Worm (Caenorhabditis elegans) whole organism, midembryonic: ENCODE results near the gene fbxc-26.
A peak's percentile ranks its signal among the peaks of the same experiment; 100 is the strongest.

ENCODE experiments used
- T22C8.4 ChIP-seq: fragments of 200-800 bp; sonication (Bioruptor generic); IDR thresholded peaks from 2 replicates; pipeline ENCODE4 v1.3.6; 2022; ENCODE audit warnings: missing genetic modification characterization, missing compliant biosample characterization
- cog-1 ChIP-seq: sonication (generic microtip); optimal IDR thresholded peaks from 2 replicates; lab custom pipeline; 2016; ENCODE audit warnings: missing genetic modification characterization, missing compliant biosample characterization
- flt-1 ChIP-seq: fragments of 200-800 bp; sonication (Bioruptor generic); IDR thresholded peaks from 2 replicates; pipeline ENCODE4 v1.3.6; 2022; ENCODE audit warnings: missing genetic modification characterization, missing compliant biosample characterization
- klf-2 ChIP-seq: fragments of 200-800 bp; sonication (Bioruptor generic); conservative IDR thresholded peaks from 2 replicates; pipeline ENCODE4 v1.3.6; 2022; ENCODE audit warnings: missing genetic modification reagents, missing genetic modification characterization, missing compliant biosample characterization
- med-1 ChIP-seq: sonication (generic microtip); optimal IDR thresholded peaks from 2 replicates; lab custom pipeline; 2017; ENCODE audit warnings: missing genetic modification characterization, mild to moderate bottlenecking, missing compliant biosample characterization, antibody characterized with exemption, missing genetic modification reagents; ENCODE audit not compliant: insufficient read depth
- ref-1 ChIP-seq: fragments of 200-800 bp; sonication (Bioruptor generic); conservative IDR thresholded peaks from 2 replicates; pipeline ENCODE4 v1.3.6; 2022; ENCODE audit warnings: missing genetic modification reagents, missing genetic modification characterization, missing compliant biosample characterization
- tab-1 ChIP-seq: fragments of 200-800 bp; sonication (Bioruptor generic); IDR thresholded peaks from 2 replicates; pipeline ENCODE4 v1.3.6; 2022; ENCODE audit warnings: missing genetic modification characterization, missing compliant biosample characterization
- ztf-23 ChIP-seq: fragments of 200-800 bp; sonication (Bioruptor generic); IDR thresholded peaks from 2 replicates; pipeline ENCODE4 v1.3.6; 2022; ENCODE audit warnings: missing genetic modification reagents, missing genetic modification characterization, missing compliant biosample characterization
- ztf-29 ChIP-seq: fragments of 200-800 bp; sonication (Bioruptor generic); IDR thresholded peaks from 2 replicates; pipeline ENCODE4 v1.3.6; 2022; ENCODE audit warnings: missing genetic modification reagents, missing genetic modification characterization, missing compliant biosample characterization

Gene fbxc-26

DNA sequence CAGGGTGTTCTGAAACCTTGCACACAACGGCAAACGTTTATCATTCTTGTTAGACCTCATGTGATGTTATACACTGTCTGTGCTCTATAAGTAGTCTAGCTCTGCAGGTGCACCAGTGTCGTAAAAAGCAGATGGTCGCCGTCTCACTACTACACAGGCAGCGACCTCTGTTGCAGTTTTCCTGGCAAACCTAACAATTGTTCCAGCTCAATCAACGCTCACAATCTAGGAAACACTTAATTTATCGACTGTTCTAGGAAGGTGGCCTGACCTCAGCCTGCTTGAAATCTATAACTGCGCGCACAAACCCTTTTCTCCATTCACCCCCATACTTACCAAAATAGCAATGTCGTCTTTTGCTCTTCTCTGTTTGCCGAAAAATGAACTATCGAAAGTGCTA is 29.9 kb upstream of the fbxc-26 start, which contains the start of gene fbxb-11:
Gene fbxb-11, plus strand, starts transcription at position 301 of the 400 bp plus-strand sequence.
- no peak for TF ChIP-seq flt-1 (GFP tag; lab: Robert Waterston, UW)
- no peak for TF ChIP-seq ztf-23 (GFP tag; lab: Robert Waterston, UW)
- no peak for TF ChIP-seq med-1 (GFP tag; lab: Kevin White, UChicago)
- no peak for TF ChIP-seq klf-2 (GFP tag; lab: Robert Waterston, UW)
- no peak for TF ChIP-seq ref-1 (GFP tag; lab: Robert Waterston, UW)
- no peak for TF ChIP-seq cog-1 (tag; lab: Kevin White, UChicago)
- TF ChIP-seq T22C8.4 (GFP tag; lab: Robert Waterston, UW): no peak
- no peak for TF ChIP-seq tab-1 (GFP tag; lab: Robert Waterston, UW)
- no peak for TF ChIP-seq ztf-29 (GFP tag; lab: Robert Waterston, UW)

DNA sequence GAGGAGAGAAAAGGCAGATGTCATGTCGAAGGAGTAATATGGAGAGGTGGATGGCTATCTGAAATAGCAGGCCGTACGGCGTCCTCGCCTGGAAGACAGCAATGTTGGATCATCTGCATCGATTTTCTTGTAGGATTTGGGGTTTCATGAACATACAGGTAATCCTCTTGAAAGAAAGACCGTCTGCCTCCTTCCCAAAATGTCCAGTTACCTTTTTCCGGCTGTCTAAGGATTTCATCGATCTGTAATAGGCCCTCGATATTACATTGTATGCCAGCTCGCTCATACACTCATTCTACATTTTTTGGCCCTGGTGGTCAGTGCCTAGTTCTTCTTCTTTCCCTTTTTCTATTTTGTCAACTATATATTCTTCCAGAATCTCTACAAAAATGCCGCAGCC is 28.0 kb upstream of the fbxc-26 start, which contains the start of the genes fbxb-5 and btb-8:
Gene fbxb-5, minus strand, starts transcription at position 101 of the 400 bp plus-strand sequence.
Gene btb-8, plus strand, starts transcription at position 377 of the 400 bp plus-strand sequence.
- TF ChIP-seq klf-2 (GFP tag; lab: Robert Waterston, UW) (no peak), T22C8.4 (GFP tag; lab: Robert Waterston, UW) (no peak)

ce11 chrII:1719153-1719552 is 24.7 kb upstream of the fbxc-26 start, which contains the start of gene fbxb-48:
TSS of gene fbxb-48 (minus strand) at chrII:1719253.
- no peak for TF ChIP-seq ref-1 (GFP tag; lab: Robert Waterston, UW)
- TF ChIP-seq T22C8.4 (GFP tag; lab: Robert Waterston, UW): no peak

DNA sequence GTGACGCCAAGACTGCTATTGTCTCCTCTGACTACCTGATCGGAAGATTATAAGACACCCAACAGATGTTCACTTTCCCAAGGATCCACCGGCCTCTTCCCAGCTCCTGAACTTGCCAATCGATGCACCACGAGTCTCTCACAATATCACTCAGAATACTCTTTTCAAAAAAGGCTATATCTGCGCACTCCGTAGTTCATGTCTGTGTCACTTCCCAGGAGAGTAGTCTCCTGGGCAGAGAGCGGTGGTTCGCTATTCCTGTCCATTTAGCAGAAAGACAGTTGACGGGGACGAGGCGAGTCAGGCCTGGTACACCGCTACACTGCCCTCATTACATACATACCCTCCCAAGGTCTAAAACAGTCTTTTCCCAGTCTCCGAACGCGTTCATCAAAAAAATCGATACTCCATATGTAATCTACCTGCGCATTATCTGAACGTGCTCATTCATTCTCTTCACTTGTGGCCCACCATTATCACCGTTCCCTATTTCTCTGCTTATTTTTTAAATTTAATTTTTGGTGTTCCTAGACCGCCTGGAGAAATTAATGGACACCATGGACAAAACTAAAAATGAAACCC is 20.4 kb upstream of the fbxc-26 start, which contains the start of gene btb-6:
Gene btb-6, plus strand, starts transcription at position 532 of the 582 bp plus-strand sequence.
- TF ChIP-seq tab-1 (GFP tag; lab: Robert Waterston, UW) (0 out of 2 replicates have a peak, but pooled peaks have one; percentile 53), cog-1 (tag; lab: Kevin White, UChicago) (no peak)

DNA sequence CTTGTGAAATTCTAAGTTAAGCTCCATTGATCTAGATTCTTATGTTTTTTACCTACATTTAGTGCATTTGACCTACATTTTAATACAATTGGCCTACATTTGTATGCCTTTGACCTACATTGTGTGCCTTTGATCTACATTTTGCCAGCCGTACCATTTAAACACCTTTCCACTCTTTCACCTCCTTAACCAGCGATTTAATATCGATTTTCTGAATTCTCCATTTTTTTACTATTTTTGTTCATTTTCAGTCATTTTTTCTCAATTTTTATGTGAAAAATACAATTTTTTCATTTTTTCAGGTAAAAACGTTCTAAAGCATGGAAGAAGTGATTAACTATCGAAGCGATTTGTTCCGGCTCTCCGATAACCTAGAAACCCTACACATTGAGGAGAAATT is 18.5 kb upstream of the fbxc-26 start, which contains the start of gene btb-7:
Gene btb-7, plus strand, starts transcription at position 301 of the 400 bp plus-strand sequence.
- TF ChIP-seq tab-1 (GFP tag; lab: Robert Waterston, UW): no peak

ce11 chrII:1709959-1710358 is 15.5 kb upstream of the fbxc-26 start, which contains the start of gene fbxa-184:
TSS of gene fbxa-184 (plus strand) at chrII:1710259.
- TF ChIP-seq klf-2 (GFP tag; lab: Robert Waterston, UW) (no peak), ztf-29 (GFP tag; lab: Robert Waterston, UW) (no peak), cog-1 (tag; lab: Kevin White, UChicago) (no peak), flt-1 (GFP tag; lab: Robert Waterston, UW) (no peak), T22C8.4 (GFP tag; lab: Robert Waterston, UW) (no peak), tab-1 (GFP tag; lab: Robert Waterston, UW) (no peak), ztf-23 (GFP tag; lab: Robert Waterston, UW) (no peak), med-1 (GFP tag; lab: Kevin White, UChicago) (no peak), ref-1 (GFP tag; lab: Robert Waterston, UW) (no peak)

DNA sequence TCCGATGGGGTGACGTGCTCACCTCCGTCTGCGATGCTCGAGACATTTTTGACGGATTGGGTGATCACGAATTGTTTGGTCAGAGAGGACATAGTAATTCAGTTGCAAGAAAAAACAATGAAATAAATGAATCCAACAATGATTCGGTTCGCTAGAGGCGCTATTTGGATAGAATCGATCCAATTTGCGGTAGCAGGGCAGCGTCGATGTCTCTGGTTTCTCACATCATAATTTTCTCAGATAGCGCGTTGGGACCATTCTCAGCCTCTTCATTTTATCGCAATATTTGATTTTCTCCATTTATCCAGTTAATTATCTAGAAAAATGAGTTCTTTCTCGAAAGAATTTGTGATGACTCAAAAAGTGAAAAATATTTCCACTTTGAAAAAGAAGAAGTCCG is 12.0 kb upstream of the fbxc-26 start, which contains the start of gene sdz-18:
Gene sdz-18, minus strand, starts transcription at position 101 of the 400 bp plus-strand sequence.
- TF ChIP-seq tab-1 (GFP tag; lab: Robert Waterston, UW) (no peak), klf-2 (GFP tag; lab: Robert Waterston, UW) (no peak), ref-1 (GFP tag; lab: Robert Waterston, UW) (no peak), ztf-23 (GFP tag; lab: Robert Waterston, UW) (no peak)

DNA sequence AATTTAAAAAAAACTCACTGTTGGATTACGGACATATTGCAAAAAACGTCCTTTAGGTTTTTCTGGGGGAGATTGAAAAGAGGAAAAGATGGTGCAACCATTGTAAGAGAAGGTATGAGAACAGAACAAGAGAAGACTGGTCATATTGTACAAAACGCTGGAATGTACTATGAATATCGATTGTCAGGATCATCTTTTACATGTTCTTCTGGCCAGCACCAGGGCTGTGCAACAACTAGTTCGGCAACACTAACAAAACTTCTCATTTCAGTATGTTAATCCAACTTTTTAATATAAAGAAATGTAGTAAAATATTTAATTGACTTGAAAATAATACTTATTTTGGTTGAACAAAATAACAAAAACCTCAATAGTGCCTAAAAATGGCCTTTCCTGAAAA is 8.9 kb upstream of the fbxc-26 start, which contains the start of gene fbxb-47:
Gene fbxb-47, minus strand, starts transcription at position 101 of the 400 bp plus-strand sequence.
- TF ChIP-seq flt-1 (GFP tag; lab: Robert Waterston, UW) (no peak), tab-1 (GFP tag; lab: Robert Waterston, UW) (no peak), T22C8.4 (GFP tag; lab: Robert Waterston, UW) (no peak), ztf-29 (GFP tag; lab: Robert Waterston, UW) (no peak), ztf-23 (GFP tag; lab: Robert Waterston, UW) (no peak)

DNA sequence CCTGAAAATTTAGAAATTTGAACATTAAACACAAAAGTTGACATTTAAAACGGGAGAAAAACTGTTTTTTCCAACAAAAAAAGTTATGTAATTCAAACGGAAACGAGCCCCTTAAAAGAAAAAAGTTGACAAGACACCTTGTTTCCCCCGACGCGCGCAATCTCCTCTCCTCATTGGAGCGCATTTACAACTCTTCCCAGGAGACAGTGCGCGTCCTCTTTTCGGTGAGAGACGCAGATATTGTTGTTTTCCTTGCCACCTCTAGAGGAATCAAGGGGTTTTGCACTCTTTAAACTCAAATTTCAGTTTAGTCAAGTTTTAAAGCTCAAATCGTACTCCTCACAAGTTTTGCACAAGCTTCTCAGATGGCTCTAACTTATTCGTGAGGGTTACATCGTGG is 1.4 kb upstream of the fbxc-26 start, which contains the start of gene F58E1.13:
Gene F58E1.13, minus strand, starts transcription at position 12 of the 400 bp plus-strand sequence.
- no peak for TF ChIP-seq ztf-23 (GFP tag; lab: Robert Waterston, UW)
- TF ChIP-seq T22C8.4 (GFP tag; lab: Robert Waterston, UW): no peak
- no peak for TF ChIP-seq med-1 (GFP tag; lab: Kevin White, UChicago)
- TF ChIP-seq cog-1 (tag; lab: Kevin White, UChicago): no peak
- TF ChIP-seq klf-2 (GFP tag; lab: Robert Waterston, UW): no peak
- TF ChIP-seq flt-1 (GFP tag; lab: Robert Waterston, UW): no peak
- no peak for TF ChIP-seq ref-1 (GFP tag; lab: Robert Waterston, UW)
- no peak for TF ChIP-seq ztf-29 (GFP tag; lab: Robert Waterston, UW)
- TF ChIP-seq tab-1 (GFP tag; lab: Robert Waterston, UW): no peak

ce11 chrII:1692827-1693226 is 1.6 kb downstream of the fbxc-26 start, which contains the start of gene fbxc-21:
TSS of gene fbxc-21 (minus strand) at chrII:1692927.
- no peak for TF ChIP-seq ztf-23 (GFP tag; lab: Robert Waterston, UW)
- no peak for TF ChIP-seq ztf-29 (GFP tag; lab: Robert Waterston, UW)
- no peak for TF ChIP-seq cog-1 (tag; lab: Kevin White, UChicago)
- TF ChIP-seq tab-1 (GFP tag; lab: Robert Waterston, UW): no peak
- no peak for TF ChIP-seq ref-1 (GFP tag; lab: Robert Waterston, UW)
- no peak for TF ChIP-seq med-1 (GFP tag; lab: Kevin White, UChicago)
- TF ChIP-seq T22C8.4 (GFP tag; lab: Robert Waterston, UW): no peak
- TF ChIP-seq klf-2 (GFP tag; lab: Robert Waterston, UW): no peak
- TF ChIP-seq flt-1 (GFP tag; lab: Robert Waterston, UW): no peak
